Fruit fly (Drosophila melanogaster): ENCODE data around the gene CG14050.
A peak's percentile ranks its signal among the peaks of the same experiment; 100 is the strongest.

The CG14050 gene

dm6 chrX:2365405-2365804 lies 39.4 kb upstream of the CG14050 start (continued):
- TF ChIP-seq shn (GFP tag; optimal IDR thresholded peaks at IDR 0.05) = no peak
- TF ChIP-seq MESR4 (GFP tag; optimal IDR thresholded peaks at IDR 0.05) = no peak
- TF ChIP-seq CG7786 (GFP tag; optimal IDR thresholded peaks at IDR 0.05) = no peak
- no peak for TF ChIP-seq Hr39 (optimal IDR thresholded peaks at IDR 0.05)
- no peak for TF ChIP-seq CG4282 (GFP tag; optimal IDR thresholded peaks at IDR 0.05)
- TF ChIP-seq Abd-B (GFP tag; optimal IDR thresholded peaks at IDR 0.05) = no peak
- TF ChIP-seq HmgZ (tag; optimal IDR thresholded peaks at IDR 0.05) = no peak
- no peak for TF ChIP-seq CG9797 (GFP tag; optimal IDR thresholded peaks at IDR 0.05)
- no peak for TF ChIP-seq Ets97D (GFP tag; optimal IDR thresholded peaks at IDR 0.05)
- TF ChIP-seq twi (tag; optimal IDR thresholded peaks at IDR 0.05) = no peak
- TF ChIP-seq abd-A (tag; optimal IDR thresholded peaks at IDR 0.05) = no peak
- no peak for TF ChIP-seq Adf1 (GFP tag; IDR thresholded peaks at IDR 0.05)
- no peak for TF ChIP-seq CG12744 (GFP tag; optimal IDR thresholded peaks at IDR 0.05)
- TF ChIP-seq h (optimal IDR thresholded peaks at IDR 0.05) = no peak
- TF ChIP-seq kah (GFP tag; optimal IDR thresholded peaks at IDR 0.05) = no peak
- TF ChIP-seq Sox102F (GFP tag; optimal IDR thresholded peaks at IDR 0.05) = peak; percentile 54
- TF ChIP-seq CG11504 (tag; optimal IDR thresholded peaks at IDR 0.05) = peak; percentile 58
- no peak for TF ChIP-seq CG12299 (tag; optimal IDR thresholded peaks at IDR 0.05)
- no peak for TF ChIP-seq Dbx (GFP tag; IDR thresholded peaks at IDR 0.05)
- no peak for TF ChIP-seq Kr (GFP tag; optimal IDR thresholded peaks at IDR 0.05)
- peak; percentile 3 for TF ChIP-seq CoRest (tag; optimal IDR thresholded peaks at IDR 0.05)
- peak in 1 of 2 experiments; percentile 1 for TF ChIP-seq dpn (GFP tag; optimal IDR thresholded peaks at IDR 0.05)
- TF ChIP-seq Jarid2 (GFP tag; optimal IDR thresholded peaks at IDR 0.05) = no peak
- no peak for TF ChIP-seq ase (GFP tag; IDR thresholded peaks at IDR 0.05)
- no peak for TF ChIP-seq p53 (GFP tag; optimal IDR thresholded peaks at IDR 0.05)
- TF ChIP-seq CG18599 (GFP tag; optimal IDR thresholded peaks at IDR 0.05) = no peak
- no peak for TF ChIP-seq Sry-β (GFP tag; optimal IDR thresholded peaks at IDR 0.05)
- no peak for TF ChIP-seq Opbp (GFP tag; IDR thresholded peaks at IDR 0.05; ENCODE audit: partially characterized antibody)
- TF ChIP-seq CG14050 (GFP tag; IDR thresholded peaks at IDR 0.05) = no peak
- no peak for TF ChIP-seq wor (GFP tag; IDR thresholded peaks at IDR 0.05)
- no peak for TF ChIP-seq eve (GFP tag; optimal IDR thresholded peaks at IDR 0.05)
- TF ChIP-seq CG4730 (GFP tag; IDR thresholded peaks at IDR 0.05) = no peak
- TF ChIP-seq Hey (tag; optimal IDR thresholded peaks at IDR 0.05) = no peak
- no peak for TF ChIP-seq otp (GFP tag; IDR thresholded peaks at IDR 0.05)
- no peak for TF ChIP-seq run (tag; optimal IDR thresholded peaks at IDR 0.05)
- peak; percentile 21 for TF ChIP-seq D19A (tag; optimal IDR thresholded peaks at IDR 0.05)
- TF ChIP-seq CG17612 (GFP tag; IDR thresholded peaks at IDR 0.05) = no peak
- TF ChIP-seq Sin3A (optimal IDR thresholded peaks at IDR 0.05) = no peak
- no peak for TF ChIP-seq Atf3 (GFP tag; optimal IDR thresholded peaks at IDR 0.05)
- TF ChIP-seq CG17328 (GFP tag; IDR thresholded peaks at IDR 0.05) = peak; percentile 37; the same call in 1 of the 2 replicates

- TF ChIP-seq dimm (GFP tag; IDR thresholded peaks at IDR 0.05) (no peak), MBD-R2 (GFP tag; IDR thresholded peaks at IDR 0.05) (no peak), CG7987 (GFP tag; optimal IDR thresholded peaks at IDR 0.05) (no peak), CG1602 (GFP tag; optimal IDR thresholded peaks at IDR 0.05) (no peak), Blimp-1 (GFP tag; optimal IDR thresholded peaks at IDR 0.05) (peak; percentile 93), Stat92E (GFP tag; optimal IDR thresholded peaks at IDR 0.05) (peak in 1 of 3 experiments; percentile 49), ind (GFP tag; optimal IDR thresholded peaks at IDR 0.05) (no peak), gcm (GFP tag; optimal IDR thresholded peaks at IDR 0.05) (peak; percentile 10), mld (GFP tag; IDR thresholded peaks at IDR 0.05; ENCODE audit: partially characterized antibody) (no peak), Ets65A (GFP tag) (peak; percentile 61)
Observed at dm6 chrX:2363733-2364132, 37.7 kb upstream of the CG14050 start.
